In the genomic region with DNA sequence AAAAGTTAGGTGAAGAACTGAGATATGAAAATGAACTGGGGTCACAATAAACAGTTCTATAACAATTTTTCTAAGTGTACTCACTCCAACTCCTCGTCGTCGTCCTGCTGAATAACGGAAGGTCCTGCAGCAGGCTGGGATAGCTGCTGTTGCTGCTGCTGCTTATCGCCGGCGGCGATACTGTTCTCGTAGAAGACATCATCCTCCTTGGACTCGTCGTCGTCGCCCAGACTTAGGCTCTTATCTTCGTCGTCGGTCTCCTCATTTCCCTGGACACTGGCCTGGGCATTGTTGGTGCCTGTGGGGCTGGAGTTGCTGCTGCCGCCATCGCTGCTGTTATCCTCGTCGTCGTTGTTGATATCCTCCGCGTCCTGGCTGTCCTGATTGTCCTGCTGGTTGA, we compare ENCODE assay signal across 2 fruit fly cellular contexts.
A peak's percentile ranks its signal among the peaks of the same experiment; 100 is the strongest.
TF ChIP-seq lines count a peak whose summit lies in the region.

No protein-coding gene starts in this region.

- TF ChIP-seq CTCF in whole organism, embryonic (GFP tag; optimal IDR thresholded peaks at IDR 0.05; lab: Kevin White, UChicago), result no peak

TF ChIP-seq in whole organism, embryonic, 481 proteins besides CTCF, POLR2A, EP300 and RAD21:
- TF ChIP-seq kah (GFP tag; optimal IDR thresholded peaks at IDR 0.05; lab: Kevin White, UChicago), result no peak
- no peak for TF ChIP-seq CG17612 (GFP tag; IDR thresholded peaks at IDR 0.05; lab: Robert Waterston, UW)
- TF ChIP-seq sug (tag; optimal IDR thresholded peaks at IDR 0.05; lab: Kevin White, UChicago), result no peak
- TF ChIP-seq CG15011 (GFP tag; optimal IDR thresholded peaks at IDR 0.05; lab: Kevin White, UChicago), result no peak
- TF ChIP-seq bcd (GFP tag; optimal IDR thresholded peaks at IDR 0.05; lab: Kevin White, UChicago), result no peak
- peak; percentile 90 for TF ChIP-seq Ets65A (GFP tag; lab: Kevin White, UChicago)
- 0 out of 3 replicates have a peak, but pooled peaks have one; percentile 22 for TF ChIP-seq row (GFP tag; IDR thresholded peaks at IDR 0.05; lab: Robert Waterston, UW)
- no peak for TF ChIP-seq hth (optimal IDR thresholded peaks at IDR 0.05; lab: Kevin White, UChicago)
- no peak for TF ChIP-seq inv (GFP tag; IDR thresholded peaks at IDR 0.05; lab: Robert Waterston, UW; ENCODE audit: partially characterized antibody)

TF ChIP-seq in whole organism, prepupa, 60 proteins besides CTCF, POLR2A, EP300 and RAD21:
- no peak for TF ChIP-seq Ets96B (tag; optimal IDR thresholded peaks at IDR 0.05; lab: Kevin White, UChicago)
- TF ChIP-seq svp (GFP tag; lab: Kevin White, UChicago), result peak; percentile 45
- TF ChIP-seq topi (GFP tag; optimal IDR thresholded peaks at IDR 0.05; lab: Kevin White, UChicago), result no peak
